Worm (Caenorhabditis elegans): ENCODE measurements around the gene taf-6.2.

- no peak for TF ChIP-seq dox-1 (GFP tag; IDR thresholded peaks at IDR 0.05)
- no peak for TF ChIP-seq let-607 (tag; optimal IDR thresholded peaks at IDR 0.05)
- no peak for TF ChIP-seq lsl-1 (GFP tag; optimal IDR thresholded peaks at IDR 0.05)
- no peak for TF ChIP-seq attf-5 (GFP tag; optimal IDR thresholded peaks at IDR 0.05)
- TF ChIP-seq nhr-120 (GFP tag; IDR thresholded peaks at IDR 0.05): 0 out of 2 replicates have a peak, but pooled peaks have one; percentile 48
- no peak for TF ChIP-seq lin-35 (GFP tag; optimal IDR thresholded peaks at IDR 0.05)
These were observed 36.9 kb upstream of the taf-6.2 start for ce11 chrIV:3731430-3731829.

All from whole organism, young adult.